Worm (Caenorhabditis elegans) whole organism, midembryonic: ENCODE results near the gene ugt-66.

Experiments used
- T22C8.4 ChIP-seq: fragments of 200-800 bp; sonication (Bioruptor generic); IDR thresholded peaks from 2 replicates; pipeline ENCODE4 v1.3.6; 2022; ENCODE audit warnings: missing genetic modification characterization, missing compliant biosample characterization
- cog-1 ChIP-seq: sonication (generic microtip); optimal IDR thresholded peaks from 2 replicates; lab custom pipeline; 2016; ENCODE audit warnings: missing genetic modification characterization, missing compliant biosample characterization
- flt-1 ChIP-seq: fragments of 200-800 bp; sonication (Bioruptor generic); IDR thresholded peaks from 2 replicates; pipeline ENCODE4 v1.3.6; 2022; ENCODE audit warnings: missing genetic modification characterization, missing compliant biosample characterization
- klf-2 ChIP-seq: fragments of 200-800 bp; sonication (Bioruptor generic); conservative IDR thresholded peaks from 2 replicates; pipeline ENCODE4 v1.3.6; 2022; ENCODE audit warnings: missing genetic modification reagents, missing genetic modification characterization, missing compliant biosample characterization
- med-1 ChIP-seq: sonication (generic microtip); optimal IDR thresholded peaks from 2 replicates; lab custom pipeline; 2017; ENCODE audit warnings: missing genetic modification characterization, mild to moderate bottlenecking, missing compliant biosample characterization, antibody characterized with exemption, missing genetic modification reagents; ENCODE audit not compliant: insufficient read depth
- ref-1 ChIP-seq: fragments of 200-800 bp; sonication (Bioruptor generic); conservative IDR thresholded peaks from 2 replicates; pipeline ENCODE4 v1.3.6; 2022; ENCODE audit warnings: missing genetic modification reagents, missing genetic modification characterization, missing compliant biosample characterization
- tab-1 ChIP-seq: fragments of 200-800 bp; sonication (Bioruptor generic); IDR thresholded peaks from 2 replicates; pipeline ENCODE4 v1.3.6; 2022; ENCODE audit warnings: missing genetic modification characterization, missing compliant biosample characterization
- ztf-23 ChIP-seq: fragments of 200-800 bp; sonication (Bioruptor generic); IDR thresholded peaks from 2 replicates; pipeline ENCODE4 v1.3.6; 2022; ENCODE audit warnings: missing genetic modification reagents, missing genetic modification characterization, missing compliant biosample characterization
- ztf-29 ChIP-seq: fragments of 200-800 bp; sonication (Bioruptor generic); IDR thresholded peaks from 2 replicates; pipeline ENCODE4 v1.3.6; 2022; ENCODE audit warnings: missing genetic modification reagents, missing genetic modification characterization, missing compliant biosample characterization

The ugt-66 gene

DNA sequence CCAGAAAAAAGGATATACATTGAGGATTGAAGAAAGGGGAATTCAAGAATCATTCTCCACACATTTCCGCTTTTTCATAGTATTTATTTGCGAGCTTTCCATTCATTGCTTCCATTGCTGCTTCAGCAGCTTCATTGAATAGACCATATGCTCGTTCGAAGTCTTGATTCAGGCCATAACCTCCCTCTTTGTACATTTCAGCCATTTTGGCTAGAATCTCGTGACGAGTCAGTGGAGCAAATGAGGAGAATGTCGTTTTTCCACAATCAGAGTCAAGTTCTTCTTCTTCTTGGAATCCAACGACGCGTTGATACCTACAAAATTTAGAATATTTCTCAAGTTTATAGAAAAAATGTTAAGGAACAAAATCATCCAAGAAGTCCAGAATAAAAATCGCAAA is 29.1 kb downstream of the ugt-66 start:
- no peak for TF ChIP-seq T22C8.4
- TF ChIP-seq ref-1 (GFP tag; lab: Robert Waterston, UW): no peak
- no peak for TF ChIP-seq med-1
- TF ChIP-seq ztf-29 (GFP tag; lab: Robert Waterston, UW): no peak
- TF ChIP-seq ztf-23: no peak
- no peak for TF ChIP-seq flt-1 (GFP tag; lab: Robert Waterston, UW)
- TF ChIP-seq klf-2 (GFP tag; lab: Robert Waterston, UW): no peak
- no peak for TF ChIP-seq cog-1 (tag; lab: Kevin White, UChicago)
- no peak for TF ChIP-seq tab-1 (GFP tag; lab: Robert Waterston, UW)

DNA sequence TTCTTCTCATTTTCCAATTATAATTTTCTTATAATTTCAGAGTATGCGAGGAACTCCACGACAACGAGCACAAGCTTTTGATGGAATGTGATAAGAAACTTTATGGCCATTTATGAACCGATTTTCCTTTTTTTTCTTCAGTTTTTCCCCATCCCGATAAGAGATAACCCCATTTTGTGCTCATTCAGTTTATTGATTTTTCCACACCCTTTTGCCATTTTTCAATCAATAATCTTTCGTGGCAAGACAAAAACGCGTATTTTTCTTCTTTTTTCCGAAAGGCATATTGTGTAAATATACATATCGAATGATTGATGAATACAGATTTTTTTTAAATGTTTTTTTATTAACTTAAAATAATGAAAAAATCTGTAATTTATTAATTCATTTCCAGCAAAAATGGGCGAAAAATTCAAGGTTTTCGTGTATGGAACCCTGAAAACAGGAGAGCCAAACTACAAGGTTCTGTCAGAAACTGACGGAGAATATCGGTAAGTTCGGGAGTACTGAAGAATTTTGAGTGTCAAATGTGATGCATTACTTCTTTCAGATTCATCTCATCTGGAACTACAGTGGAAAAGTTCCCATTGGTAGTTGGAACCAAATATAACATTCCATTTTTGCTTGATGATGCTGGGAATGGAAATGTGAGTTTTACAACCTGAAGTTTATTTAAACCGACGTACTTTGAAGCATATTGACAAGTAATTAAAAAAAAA is 30.0 kb downstream of the ugt-66 start, which contains the start of gene F42A10.9:
Gene F42A10.9 (plus strand): TSS at position 321 of the 719 bp plus-strand sequence.
- TF ChIP-seq T22C8.4 (0 out of 2 replicates have a peak, but pooled peaks have one; percentile 16), tab-1 (GFP tag; lab: Robert Waterston, UW) (no peak)

DNA sequence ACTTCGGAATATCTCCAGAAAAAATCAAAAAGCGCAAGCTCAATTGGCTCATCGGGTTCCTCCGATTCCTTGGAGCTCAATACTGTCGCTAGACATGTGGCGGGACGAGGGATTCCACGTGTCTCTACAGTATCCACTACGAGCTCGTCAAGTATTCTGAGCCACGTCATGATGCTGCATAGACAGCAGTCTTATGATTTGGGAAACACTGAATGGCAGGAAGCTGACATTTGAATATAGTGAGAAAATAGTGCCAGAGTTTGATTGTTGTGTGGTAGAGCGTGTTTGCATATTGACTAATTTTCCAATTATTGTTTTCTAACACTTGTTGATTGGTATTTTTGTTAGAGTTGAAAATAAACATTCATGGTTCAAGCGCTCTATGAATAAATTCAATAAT is 31.0 kb downstream of the ugt-66 start:
- no peak for TF ChIP-seq T22C8.4
- TF ChIP-seq flt-1 (GFP tag; lab: Robert Waterston, UW): no peak
- no peak for TF ChIP-seq ztf-23
- TF ChIP-seq cog-1 (tag; lab: Kevin White, UChicago): no peak
- TF ChIP-seq ztf-29 (GFP tag; lab: Robert Waterston, UW): no peak

DNA sequence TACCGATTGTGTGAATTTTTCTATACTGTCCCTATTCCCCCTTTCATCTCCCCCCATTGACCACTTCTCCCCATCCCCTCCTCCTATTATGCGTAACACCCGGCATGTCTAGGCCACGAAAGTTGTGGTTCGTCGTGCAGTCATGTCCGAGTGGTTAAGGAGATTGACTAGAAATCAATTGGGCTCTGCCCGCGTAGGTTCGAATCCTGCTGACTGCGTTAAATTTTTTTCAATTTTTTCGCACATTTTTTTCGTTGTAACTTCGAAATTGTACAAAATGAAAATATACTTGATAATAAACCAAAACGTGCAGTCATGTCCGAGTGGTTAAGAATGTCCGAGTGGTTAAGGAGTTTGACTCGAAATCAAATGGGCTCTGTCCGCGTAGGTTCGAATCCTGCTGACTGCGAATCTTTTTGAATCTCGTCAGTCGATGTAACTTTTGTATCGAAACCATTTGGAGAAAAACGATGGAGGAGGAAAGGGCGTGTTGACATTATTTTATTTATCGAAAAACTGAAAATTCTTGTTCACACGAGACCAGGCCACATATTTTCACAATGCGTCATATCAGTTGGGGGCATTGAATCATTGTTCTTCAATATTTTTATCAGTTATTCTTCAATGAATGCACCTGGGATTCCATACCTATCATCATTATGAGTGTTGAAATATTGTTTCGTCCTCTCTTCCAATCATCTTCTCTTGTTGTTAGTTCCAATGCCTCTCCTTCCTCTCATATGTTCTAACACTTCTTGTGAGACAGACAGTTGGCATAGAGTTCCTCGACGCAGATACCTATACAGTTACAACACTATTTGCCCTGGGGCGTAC is 35.5 kb downstream of the ugt-66 start, which contains the start of gene nfm-1:
Gene nfm-1 (plus strand): TSS at position 812 of the 834 bp plus-strand sequence.
- TF ChIP-seq med-1: peak; percentile 60
- TF ChIP-seq ztf-29 (GFP tag; lab: Robert Waterston, UW): peak; percentile 95
- peak; percentile 96 for TF ChIP-seq flt-1 (GFP tag; lab: Robert Waterston, UW)
- peak; percentile 88 for TF ChIP-seq klf-2 (GFP tag; lab: Robert Waterston, UW)
- TF ChIP-seq ref-1 (GFP tag; lab: Robert Waterston, UW): peak; percentile 89
- peak; percentile 90 for TF ChIP-seq T22C8.4
- TF ChIP-seq ztf-23: peak; percentile 95
- peak; percentile 89 for TF ChIP-seq cog-1 (tag; lab: Kevin White, UChicago)
- peak; percentile 93 for TF ChIP-seq tab-1 (GFP tag; lab: Robert Waterston, UW)

- TF ChIP-seq cog-1 (tag; lab: Kevin White, UChicago) (no peak), med-1 (no peak), tab-1 (GFP tag; lab: Robert Waterston, UW) (no peak), flt-1 (GFP tag; lab: Robert Waterston, UW) (no peak), ztf-23 (no peak), ref-1 (GFP tag; lab: Robert Waterston, UW) (no peak), ztf-29 (GFP tag; lab: Robert Waterston, UW) (no peak), T22C8.4 (no peak), klf-2 (GFP tag; lab: Robert Waterston, UW) (no peak)
These were observed 36.6 kb downstream of the ugt-66 start, which contains the start of gene anmt-2 for ce11 chrIII:6157708-6158321. TSS of gene anmt-2 (minus strand) at chrIII:6157758.

DNA sequence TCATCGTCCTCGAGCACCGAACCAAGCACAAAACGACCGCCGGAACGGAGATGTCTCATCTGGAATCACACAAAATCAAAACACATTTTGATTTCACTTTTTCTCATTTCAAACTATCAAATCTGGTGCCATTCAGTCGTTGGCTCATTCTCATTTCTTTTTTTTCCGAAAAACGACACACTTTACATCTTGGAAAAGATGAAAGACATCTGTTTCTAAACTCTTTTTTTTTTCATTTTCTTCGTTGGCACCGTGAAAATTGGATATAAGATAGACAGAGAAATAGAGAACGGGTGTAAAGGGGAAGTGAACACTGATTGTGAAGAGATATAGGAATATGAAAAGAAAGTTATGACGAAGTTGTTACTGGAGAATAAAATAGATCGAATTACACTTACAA is 38.6 kb downstream of the ugt-66 start:
- no peak for TF ChIP-seq flt-1 (GFP tag; lab: Robert Waterston, UW)
- TF ChIP-seq med-1: no peak
- TF ChIP-seq ref-1 (GFP tag; lab: Robert Waterston, UW): no peak
- TF ChIP-seq klf-2 (GFP tag; lab: Robert Waterston, UW): no peak
- TF ChIP-seq tab-1 (GFP tag; lab: Robert Waterston, UW): no peak
- no peak for TF ChIP-seq ztf-23
- TF ChIP-seq cog-1 (tag; lab: Kevin White, UChicago): no peak
- TF ChIP-seq ztf-29 (GFP tag; lab: Robert Waterston, UW): no peak
- no peak for TF ChIP-seq T22C8.4

DNA sequence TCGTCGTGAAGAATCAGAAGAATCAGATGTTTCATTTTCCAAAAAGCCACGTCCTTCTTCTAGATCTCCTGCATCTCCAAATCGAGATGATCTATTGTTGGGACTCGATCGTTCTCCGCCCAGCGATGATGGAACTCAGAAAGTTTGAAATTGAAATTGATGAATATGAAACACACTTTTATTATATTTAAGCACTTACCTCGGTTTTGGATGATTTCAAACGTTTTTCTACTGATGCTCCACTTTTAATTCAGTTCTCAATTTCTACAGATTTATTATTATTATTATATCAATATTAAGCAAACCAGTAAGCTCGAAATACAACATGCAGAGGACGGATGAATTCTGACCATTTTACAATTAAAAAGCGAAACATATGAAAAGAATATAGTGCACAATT is 39.8 kb downstream of the ugt-66 start:
- no peak for TF ChIP-seq ref-1 (GFP tag; lab: Robert Waterston, UW)
- TF ChIP-seq cog-1 (tag; lab: Kevin White, UChicago): no peak
- no peak for TF ChIP-seq klf-2 (GFP tag; lab: Robert Waterston, UW)
- TF ChIP-seq flt-1 (GFP tag; lab: Robert Waterston, UW): no peak
- no peak for TF ChIP-seq tab-1 (GFP tag; lab: Robert Waterston, UW)
- TF ChIP-seq T22C8.4: no peak
- no peak for TF ChIP-seq ztf-29 (GFP tag; lab: Robert Waterston, UW)
- no peak for TF ChIP-seq ztf-23
- no peak for TF ChIP-seq med-1

- TF ChIP-seq flt-1 (GFP tag; lab: Robert Waterston, UW): no peak
- TF ChIP-seq ztf-23: no peak
- no peak for TF ChIP-seq T22C8.4
- TF ChIP-seq tab-1 (GFP tag; lab: Robert Waterston, UW): no peak
- TF ChIP-seq cog-1 (tag; lab: Kevin White, UChicago): no peak
- no peak for TF ChIP-seq ref-1 (GFP tag; lab: Robert Waterston, UW)
- no peak for TF ChIP-seq ztf-29 (GFP tag; lab: Robert Waterston, UW)
- no peak for TF ChIP-seq klf-2 (GFP tag; lab: Robert Waterston, UW)
- TF ChIP-seq med-1: no peak
These were observed 44.8 kb downstream of the ugt-66 start, which contains the start of the genes wht-7 and Y42G9A.1 for ce11 chrIII:6149467-6150072. TSS of gene wht-7 (minus strand) at chrIII:6149597. TSS of gene Y42G9A.1 (plus strand) at chrIII:6149961.
